Worm (Caenorhabditis elegans): ENCODE measurements around the gene tsen-34.

The tsen-34 gene

DNA sequence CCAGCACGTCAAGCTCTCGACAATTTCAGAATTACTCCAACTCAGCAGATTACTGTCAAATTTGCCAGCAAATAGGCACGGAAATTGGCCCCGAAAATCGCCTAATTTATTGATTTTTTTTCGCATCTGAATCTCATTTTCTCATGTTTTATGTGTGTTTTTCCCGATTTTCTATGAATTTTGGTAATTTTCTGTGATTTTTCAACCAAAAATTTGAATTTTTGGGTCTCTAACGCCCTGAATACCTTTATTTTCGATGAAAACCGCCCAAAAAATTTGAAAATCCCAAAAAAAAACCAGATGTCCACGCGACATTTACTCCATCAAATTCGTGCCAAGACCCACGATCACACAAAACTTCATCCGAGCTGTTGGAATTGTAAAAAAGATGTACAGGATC is 2.2 kb upstream of the tsen-34 start, which contains the start of gene dnj-15:
Gene dnj-15 (plus strand): TSS at position 301 of the 400 bp plus-strand sequence.
- no peak for TF ChIP-seq let-526 (GFP tag; IDR thresholded peaks at IDR 0.05)
- no peak for TF ChIP-seq tbp1 (GFP tag; optimal IDR thresholded peaks at IDR 0.05)
- TF ChIP-seq ceh-40 (GFP tag; IDR thresholded peaks at IDR 0.05), result no peak
- TF ChIP-seq C17E4.6 (GFP tag; IDR thresholded peaks at IDR 0.05), result no peak
- TF ChIP-seq pha-4 (tag; optimal IDR thresholded peaks at IDR 0.05), result no peak
- no peak for TF ChIP-seq F55B11.4 (tag; optimal IDR thresholded peaks at IDR 0.05; ENCODE audit: borderline replicate concordance, insufficient read depth)
- no peak for TF ChIP-seq ztf-6 (GFP tag; IDR thresholded peaks at IDR 0.05)
- TF ChIP-seq zim-3 (tag; optimal IDR thresholded peaks at IDR 0.05), result no peak
- TF ChIP-seq efl-1 (GFP tag; optimal IDR thresholded peaks at IDR 0.05), result no peak
- TF ChIP-seq F37B4.10 (GFP tag; IDR thresholded peaks at IDR 0.05), result no peak
- TF ChIP-seq ztf-26 (tag; optimal IDR thresholded peaks at IDR 0.05), result no peak
- TF ChIP-seq ets-4 (GFP tag; optimal IDR thresholded peaks at IDR 0.05), result no peak
- no peak for TF ChIP-seq B0019.2 (GFP tag; conservative IDR thresholded peaks at IDR 0.05)
- no peak for TF ChIP-seq attf-5 (GFP tag; optimal IDR thresholded peaks at IDR 0.05)
- TF ChIP-seq zfh-2 (GFP tag; conservative IDR thresholded peaks at IDR 0.05), result no peak
- TF ChIP-seq snpc-1.1 (tag; optimal IDR thresholded peaks at IDR 0.05; ENCODE audit: insufficient read depth), result no peak

DNA sequence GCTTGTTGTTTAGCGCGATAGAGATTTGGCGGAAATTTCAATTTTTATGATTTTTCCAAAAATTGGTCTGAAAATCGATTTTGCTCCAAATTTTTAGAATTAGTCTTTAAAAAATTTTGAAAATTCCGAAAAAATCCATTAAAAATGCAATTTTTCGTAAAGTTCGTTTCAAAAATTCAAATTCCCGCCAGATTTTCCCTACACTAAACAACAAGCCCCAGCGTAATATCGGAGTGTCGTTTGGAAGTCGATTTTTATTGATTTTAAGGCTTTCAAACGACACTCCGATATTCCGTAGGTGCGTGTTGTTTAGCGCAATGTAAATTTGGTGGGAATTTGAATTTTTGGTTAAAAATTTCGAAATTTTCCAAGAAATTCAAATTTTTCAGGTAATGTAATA is 1.6 kb upstream of the tsen-34 start:
- TF ChIP-seq sdz-38 (tag; optimal IDR thresholded peaks at IDR 0.05) (no peak), dox-1 (GFP tag; IDR thresholded peaks at IDR 0.05) (0 out of 2 replicates have a peak, but pooled peaks have one; percentile 36), lsl-1 (GFP tag; optimal IDR thresholded peaks at IDR 0.05) (peak; percentile 43), let-526 (GFP tag; IDR thresholded peaks at IDR 0.05) (no peak), Y67H2A.10 (GFP tag; conservative IDR thresholded peaks at IDR 0.05) (no peak), attf-5 (GFP tag; optimal IDR thresholded peaks at IDR 0.05) (no peak), dpff-1 (tag; optimal IDR thresholded peaks at IDR 0.05) (no peak), lin-54 (GFP tag; optimal IDR thresholded peaks at IDR 0.05) (peak; percentile 83), him-1 (tag; optimal IDR thresholded peaks at IDR 0.05) (no peak), efl-1 (GFP tag; optimal IDR thresholded peaks at IDR 0.05) (peak; percentile 32), F49E8.2 (tag; optimal IDR thresholded peaks at IDR 0.05; ENCODE audit: insufficient read depth) (peak; percentile 50), mcd-1 (GFP tag; IDR thresholded peaks at IDR 0.05) (0 out of 2 replicates have a peak, but pooled peaks have one; percentile 12), F22D6.2 (tag; optimal IDR thresholded peaks at IDR 0.05) (no peak), D2030.7 (GFP tag; IDR thresholded peaks at IDR 0.05) (peak; percentile 32; the same call in 1 of the 2 replicates), attf-3 (GFP tag; conservative IDR thresholded peaks at IDR 0.05) (peak; percentile 90), madf-6 (GFP tag; IDR thresholded peaks at IDR 0.05) (peak; percentile 30; the same call in 1 of the 2 replicates)

- TF ChIP-seq attf-3 (GFP tag; conservative IDR thresholded peaks at IDR 0.05) (peak; percentile 28; the same call in 1 of the 2 replicates), F33H1.4 (GFP tag; IDR thresholded peaks at IDR 0.05) (no peak)
Observed at ce11 chrIV:4177560-4177959, 697 bp upstream of the tsen-34 start.

DNA sequence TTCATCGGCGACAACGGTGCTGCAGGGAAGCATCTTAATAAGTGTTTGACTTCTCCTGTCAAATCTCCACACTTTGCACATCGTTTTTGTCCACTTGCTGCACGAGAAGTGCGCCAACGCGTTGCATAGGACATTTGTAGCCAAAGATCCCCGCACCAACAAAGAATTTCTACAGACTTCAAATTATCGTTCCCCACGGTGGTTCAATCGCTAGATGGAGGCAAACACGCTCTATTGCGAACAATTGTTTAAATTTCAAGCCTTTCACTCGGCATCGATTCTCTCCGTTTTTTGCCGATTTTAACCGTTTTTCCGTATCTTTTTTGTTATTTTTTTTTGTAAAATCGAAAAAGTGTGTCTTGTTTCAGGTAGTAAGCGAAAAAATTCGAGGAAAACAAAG is 1.8 kb downstream of the tsen-34 start:
- TF ChIP-seq mcd-1 (GFP tag; IDR thresholded peaks at IDR 0.05) (peak; percentile 71), hmg-1.2 (GFP tag; IDR thresholded peaks at IDR 0.05) (peak; percentile 52; the same call in 1 of the 2 replicates), attf-3 (GFP tag; conservative IDR thresholded peaks at IDR 0.05) (0 out of 2 replicates have a peak, but pooled peaks have one; percentile 12)

DNA sequence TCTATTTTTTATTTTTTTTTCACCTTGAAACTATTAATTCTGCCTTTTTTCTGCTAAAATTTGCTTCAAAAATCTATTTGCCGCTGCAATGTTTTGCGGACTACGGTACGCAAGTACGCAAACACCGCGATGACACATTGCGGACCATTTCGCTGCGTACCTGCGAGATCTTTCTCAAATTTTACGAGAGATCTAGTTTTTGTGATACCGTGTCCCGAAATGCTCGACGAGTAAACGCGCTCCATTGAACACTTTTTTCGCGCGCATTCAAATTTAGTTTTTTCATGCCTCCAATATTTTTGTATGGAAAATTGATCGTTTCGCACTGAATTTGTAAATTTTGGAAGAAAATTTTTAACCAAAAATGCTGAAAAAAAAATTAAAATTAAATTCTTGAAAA is 6.5 kb downstream of the tsen-34 start:
- TF ChIP-seq egl-18 (GFP tag; IDR thresholded peaks at IDR 0.05) (peak; percentile 82), ztf-28 (GFP tag; IDR thresholded peaks at IDR 0.05) (0 out of 2 replicates have a peak, but pooled peaks have one; percentile 56), let-526 (GFP tag; IDR thresholded peaks at IDR 0.05) (peak; percentile 81), rcor-1 (GFP tag; IDR thresholded peaks at IDR 0.05) (peak; percentile 93), ekl-4 (GFP tag; IDR thresholded peaks at IDR 0.05) (peak; percentile 82), madf-3 (GFP tag; IDR thresholded peaks at IDR 0.05) (0 out of 2 replicates have a peak, but pooled peaks have one; percentile 8), nfyb-1 (GFP tag; IDR thresholded peaks at IDR 0.05) (peak; percentile 98), F33H1.4 (GFP tag; IDR thresholded peaks at IDR 0.05) (peak; percentile 81), hsf-1 (GFP tag; IDR thresholded peaks at IDR 0.05) (peak; percentile 42; the same call in 1 of the 2 replicates), Y53G8AR.9 (GFP tag; conservative IDR thresholded peaks at IDR 0.05) (peak; percentile 93), hmg-1.2 (GFP tag; IDR thresholded peaks at IDR 0.05) (peak; percentile 96), ztf-6 (GFP tag; IDR thresholded peaks at IDR 0.05) (peak; percentile 80), attf-5 (GFP tag; optimal IDR thresholded peaks at IDR 0.05) (peak; percentile 12), Y56A3A.18 (GFP tag; IDR thresholded peaks at IDR 0.05) (0 out of 2 replicates have a peak, but pooled peaks have one; percentile 51), lin-26 (GFP tag; IDR thresholded peaks at IDR 0.05) (peak; percentile 74; the same call in 1 of the 2 replicates)

Measured in whole organism, young adult.